Fruit fly (Drosophila melanogaster): Measurements from ENCODE around the gene vri.

Gene vri

DNA sequence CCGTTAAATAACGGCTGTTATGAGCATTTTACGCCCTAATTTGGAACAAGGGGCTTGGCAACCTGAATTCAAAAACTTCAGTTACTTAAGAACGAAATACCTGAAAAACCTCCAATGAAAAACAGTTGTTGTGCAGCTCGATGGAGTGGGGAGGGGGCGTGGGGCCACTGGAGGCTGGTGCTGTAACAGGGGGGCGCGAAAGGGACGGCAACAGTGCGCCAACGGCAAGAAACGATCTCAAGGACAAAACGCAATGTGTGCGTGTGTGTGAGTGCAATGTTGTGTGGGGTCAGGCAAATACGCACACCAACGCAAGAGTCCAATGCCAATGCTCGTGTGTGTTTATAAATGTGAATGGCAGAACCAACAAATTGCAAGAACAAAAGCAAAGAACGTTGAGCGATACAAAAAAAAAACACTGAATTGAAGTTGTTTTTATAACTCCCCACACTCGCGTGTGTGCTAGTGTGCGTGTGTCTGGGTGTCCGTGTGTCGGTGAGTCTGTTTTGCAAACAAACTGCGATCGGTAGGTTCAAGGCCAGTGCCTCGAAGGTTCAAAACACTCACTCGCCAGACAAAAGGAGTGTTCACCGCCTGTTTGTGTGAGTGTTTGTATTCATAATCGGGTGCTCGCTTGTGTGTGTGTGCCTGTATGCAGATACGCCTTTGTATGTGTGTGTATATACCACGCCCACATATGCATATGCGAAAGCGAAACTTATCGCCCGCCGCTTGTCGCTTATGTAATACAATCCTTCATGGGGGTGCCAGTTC is 3.3 kb downstream of the vri start:
- TF ChIP-seq nom (GFP tag; optimal IDR thresholded peaks at IDR 0.05) = peak; percentile 33
- TF ChIP-seq zen2 (GFP tag; IDR thresholded peaks at IDR 0.05; ENCODE audit: partially characterized antibody) = no peak
- peak; percentile 60 for TF ChIP-seq CG8478 (optimal IDR thresholded peaks at IDR 0.05)
- peak; percentile 77 for TF ChIP-seq CG10321 (GFP tag; IDR thresholded peaks at IDR 0.05)
- no peak for TF ChIP-seq CG9817 (tag; optimal IDR thresholded peaks at IDR 0.05)
- TF ChIP-seq crc (GFP tag; optimal IDR thresholded peaks at IDR 0.05) = no peak
- TF ChIP-seq shn (GFP tag; optimal IDR thresholded peaks at IDR 0.05) = no peak
- TF ChIP-seq CG1832 (GFP tag; optimal IDR thresholded peaks at IDR 0.05) = peak; percentile 5
- no peak for TF ChIP-seq B-H2 (GFP tag; optimal IDR thresholded peaks at IDR 0.05)
- TF ChIP-seq crol (GFP tag; IDR thresholded peaks at IDR 0.05) = peak; percentile 52; the same call in 1 of the 2 replicates
- TF ChIP-seq Pdp1 (GFP tag; optimal IDR thresholded peaks at IDR 0.05) = peak in 1 of 2 experiments; percentile 44

DNA sequence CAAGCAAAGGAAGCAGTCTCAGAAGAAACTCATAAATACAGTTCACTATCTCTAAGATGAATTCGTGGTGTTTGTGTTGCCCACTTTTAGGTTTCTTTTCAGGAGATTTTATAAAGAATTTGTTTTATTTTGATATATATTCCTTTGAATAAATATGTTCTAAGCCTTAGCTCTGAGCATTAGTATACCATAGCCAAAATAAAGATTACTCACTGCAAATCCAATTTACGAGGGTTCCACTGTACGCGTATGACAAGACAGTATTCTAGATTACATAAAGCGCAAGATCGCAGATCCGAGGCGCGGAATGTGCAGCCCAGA is 3.9 kb downstream of the vri start:
- peak; percentile 95 for TF ChIP-seq lbe (GFP tag; optimal IDR thresholded peaks at IDR 0.05)
- no peak for TF ChIP-seq CG1602 (GFP tag; optimal IDR thresholded peaks at IDR 0.05)
- TF ChIP-seq CG2678 (tag; optimal IDR thresholded peaks at IDR 0.05) = peak; percentile 6
- TF ChIP-seq CG4730 (GFP tag; IDR thresholded peaks at IDR 0.05) = no peak
- peak; percentile 3 for TF ChIP-seq fd96Cb (tag; optimal IDR thresholded peaks at IDR 0.05)
- TF ChIP-seq phol (tag; optimal IDR thresholded peaks at IDR 0.05) = peak; percentile 14
- peak; percentile 1 for TF ChIP-seq Blimp-1 (GFP tag; optimal IDR thresholded peaks at IDR 0.05)
- no peak for TF ChIP-seq dati (GFP tag; IDR thresholded peaks at IDR 0.05)
- no peak for TF ChIP-seq ERR (GFP tag; optimal IDR thresholded peaks at IDR 0.05)
- no peak for TF ChIP-seq bigmax (GFP tag; optimal IDR thresholded peaks at IDR 0.05)
- TF ChIP-seq CG17912 (GFP tag; optimal IDR thresholded peaks at IDR 0.05) = no peak
- TF ChIP-seq CG7839 (tag; optimal IDR thresholded peaks at IDR 0.05) = peak; percentile 1
- TF ChIP-seq BEAF-32 (GFP tag; optimal IDR thresholded peaks at IDR 0.05) = no peak
- TF ChIP-seq bsh (GFP tag; optimal IDR thresholded peaks at IDR 0.05) = peak; percentile 34 to 52
- TF ChIP-seq corto (GFP tag; optimal IDR thresholded peaks at IDR 0.05) = peak; percentile 95
- TF ChIP-seq Atf6 (GFP tag; IDR thresholded peaks at IDR 0.05) = no peak
- no peak for TF ChIP-seq bowl (GFP tag; IDR thresholded peaks at IDR 0.05)
- peak; percentile 87 for TF ChIP-seq nom (GFP tag; optimal IDR thresholded peaks at IDR 0.05)
- peak; percentile 7 for TF ChIP-seq sens (GFP tag)
- 0 out of 2 replicates have a peak, but pooled peaks have one; percentile 8 for TF ChIP-seq Ptx1 (GFP tag; IDR thresholded peaks at IDR 0.05)
- no peak for TF ChIP-seq Lhr (GFP tag; optimal IDR thresholded peaks at IDR 0.05)
- TF ChIP-seq sr (GFP tag; IDR thresholded peaks at IDR 0.05) = no peak
- TF ChIP-seq unpg (GFP tag; optimal IDR thresholded peaks at IDR 0.05) = peak; percentile 21
- TF ChIP-seq aop (GFP tag; IDR thresholded peaks at IDR 0.05) = no peak
- TF ChIP-seq wdn (GFP tag; IDR thresholded peaks at IDR 0.05) = no peak
- no peak for TF ChIP-seq Optix (GFP tag; IDR thresholded peaks at IDR 0.05)
- TF ChIP-seq dmrt11E (tag; optimal IDR thresholded peaks at IDR 0.05) = peak; percentile 36
- TF ChIP-seq gem (tag; optimal IDR thresholded peaks at IDR 0.05) = peak; percentile 25
- no peak for TF ChIP-seq MTF-1 (GFP tag; optimal IDR thresholded peaks at IDR 0.05; ENCODE audit: borderline replicate concordance)
- TF ChIP-seq CG13424 (tag; optimal IDR thresholded peaks at IDR 0.05) = peak; percentile 9
- no peak for TF ChIP-seq CG15514 (GFP tag; optimal IDR thresholded peaks at IDR 0.05)
- peak; percentile 8; the same call in 1 of the 2 replicates for TF ChIP-seq Rfx (GFP tag; IDR thresholded peaks at IDR 0.05)
- TF ChIP-seq unc-4 (GFP tag; IDR thresholded peaks at IDR 0.05; ENCODE audit: partially characterized antibody) = no peak
- peak; percentile 30; the same call in 1 of the 2 replicates for TF ChIP-seq Xrp1 (GFP tag; IDR thresholded peaks at IDR 0.05)
- TF ChIP-seq row (GFP tag; IDR thresholded peaks at IDR 0.05) = peak; percentile 31; the same call in 2 of the 3 replicates
- TF ChIP-seq grau (tag; optimal IDR thresholded peaks at IDR 0.05) = peak; percentile 87
- peak; percentile 24 for TF ChIP-seq Ssrp (tag; optimal IDR thresholded peaks at IDR 0.05)
- TF ChIP-seq danr (GFP tag; IDR thresholded peaks at IDR 0.05) = no peak

All from whole organism, embryonic.